Worm (Caenorhabditis elegans): ENCODE measurements around the gene Y113G7B.28.

DNA sequence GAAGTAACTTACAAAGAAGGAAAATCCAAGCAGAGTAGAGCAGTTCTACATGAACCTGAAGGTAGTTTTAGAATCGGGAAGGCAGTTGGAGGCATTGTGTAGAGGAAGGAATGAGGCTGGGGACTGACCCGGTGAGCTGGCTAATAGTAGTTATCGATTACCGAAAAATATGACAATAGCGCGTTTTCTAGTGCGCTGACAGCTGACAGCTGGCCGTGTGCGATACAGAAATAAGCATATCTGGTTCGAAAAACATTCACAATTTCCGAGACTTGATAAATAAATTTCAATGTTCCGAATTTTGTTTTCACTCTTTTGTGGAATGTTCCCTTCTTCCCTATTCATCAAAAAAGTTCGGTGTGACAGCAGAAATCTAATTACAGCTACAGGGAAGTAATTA, 10.3 kb downstream of the Y113G7B.28 start, which contains the start of the genes fbxb-59 and srbc-34:
- TF ChIP-seq nhr-6 (tag; optimal IDR thresholded peaks at IDR 0.05) (no peak), ZK546.5 (tag; optimal IDR thresholded peaks at IDR 0.05) (no peak), fos-1 (tag; optimal IDR thresholded peaks at IDR 0.05) (no peak), nhr-21 (tag; optimal IDR thresholded peaks at IDR 0.05) (no peak), egl-27 (tag; optimal IDR thresholded peaks at IDR 0.05) (no peak), nhr-77 (tag; optimal IDR thresholded peaks at IDR 0.05) (no peak), nhr-10 (tag; optimal IDR thresholded peaks at IDR 0.05) (no peak), ama-1 (optimal IDR thresholded peaks at IDR 0.05) (no peak), lin-11 (tag; optimal IDR thresholded peaks at IDR 0.05) (no peak), ztf-4 (tag; optimal IDR thresholded peaks at IDR 0.05) (no peak), lin-39 (tag; optimal IDR thresholded peaks at IDR 0.05) (no peak)
